Worm (Caenorhabditis elegans) whole organism, mixed stage, embryonic: ENCODE measurements around the gene eor-1.

Experiments
- bed-3 ChIP-seq: fragments of 200-800 bp; sonication (Bioruptor generic); optimal IDR thresholded peaks from 3 replicates; lab custom pipeline; 2018; ENCODE audit warnings: mild to moderate bottlenecking, missing genetic modification characterization, moderate library complexity, missing compliant biosample characterization
- elt-3 ChIP-seq: fragments of 150-350 bp; optimal IDR thresholded peaks from 2 replicates; lab custom pipeline; 2014; ENCODE audit warnings: missing biosample characterization, missing genetic modification characterization
- lin-13 ChIP-seq: fragments of 150-350 bp; optimal IDR thresholded peaks from 2 replicates; lab custom pipeline; 2014; ENCODE audit warnings: missing biosample characterization, missing genetic modification characterization
- lsy-2 ChIP-seq: fragments of 150-350 bp; optimal IDR thresholded peaks from 2 replicates; lab custom pipeline; 2014; ENCODE audit warnings: missing biosample characterization, missing genetic modification characterization
- pha-4 ChIP-seq: fragments of 150-350 bp; optimal IDR thresholded peaks from 2 replicates; lab custom pipeline; 2018; ENCODE audit warnings: missing biosample characterization, missing genetic modification reagents, missing genetic modification characterization
- sptf-1 ChIP-seq: sonication (generic microtip); optimal IDR thresholded peaks from 2 replicates; lab custom pipeline; 2017; ENCODE audit warnings: mild to moderate bottlenecking, missing genetic modification characterization, moderate library complexity, missing compliant biosample characterization
- unc-120 ChIP-seq: sonication (generic microtip); optimal IDR thresholded peaks from 2 replicates; lab custom pipeline; 2017; ENCODE audit warnings: missing genetic modification characterization, missing compliant biosample characterization; ENCODE audit not compliant: poor library complexity, severe bottlenecking
- ztf-11 ChIP-seq: fragments of 150-350 bp; optimal IDR thresholded peaks from 2 replicates; lab custom pipeline; 2014; ENCODE audit warnings: missing biosample characterization, missing genetic modification characterization

- TF ChIP-seq elt-3 (tag; lab: Kevin White, UChicago) = no peak
- TF ChIP-seq sptf-1 (tag; lab: Kevin White, UChicago) = no peak
- no peak for TF ChIP-seq lsy-2 (tag; lab: Kevin White, UChicago)
- TF ChIP-seq lin-13 = no peak
- no peak for TF ChIP-seq bed-3
- no peak for TF ChIP-seq pha-4 (tag; lab: Kevin White, UChicago)
- no peak for TF ChIP-seq unc-120 (tag; lab: Kevin White, UChicago)
- TF ChIP-seq ztf-11 (tag; lab: Kevin White, UChicago) = no peak
These were observed 10.8 kb upstream of the eor-1 start, which contains the start of gene H06H21.37 for ce11 chrIV:4809813-4810212.
